Worm (Caenorhabditis elegans) whole organism, early embryonic: ENCODE results near the gene Y55F3BR.11.

Experiments used
- B0310.2 ChIP-seq: sonication (generic microtip); optimal IDR thresholded peaks from 2 replicates; lab custom pipeline; 2016; ENCODE audit warnings: mild to moderate bottlenecking, missing genetic modification characterization, missing compliant biosample characterization
- F13C5.2 ChIP-seq: sonication (generic microtip); optimal IDR thresholded peaks from 2 replicates; lab custom pipeline; 2017; ENCODE audit warnings: mild to moderate bottlenecking, missing genetic modification characterization, inconsistent platforms, missing compliant biosample characterization
- aly-1 ChIP-seq: sonication (generic microtip); optimal IDR thresholded peaks from 2 replicates; lab custom pipeline; 2016; ENCODE audit warnings: missing genetic modification characterization, missing compliant biosample characterization
- ama-1 ChIP-seq: fragments of 150-350 bp; optimal IDR thresholded peaks from 2 replicates; lab custom pipeline; 2014
- ceh-13 ChIP-seq: fragments of 200-800 bp; sonication (Bioruptor generic); optimal IDR thresholded peaks from 2 replicates; lab custom pipeline; 2018; ENCODE audit warnings: mild to moderate bottlenecking, missing genetic modification characterization, missing compliant biosample characterization
- ceh-36 ChIP-seq: sonication (generic microtip); optimal IDR thresholded peaks from 2 replicates; lab custom pipeline; 2016; ENCODE audit warnings: missing genetic modification characterization, inconsistent platforms, missing compliant biosample characterization
- ets-7 ChIP-seq: sonication (generic microtip); optimal IDR thresholded peaks from 2 replicates; lab custom pipeline; 2016; ENCODE audit warnings: missing genotype, missing genetic modification characterization, missing compliant biosample characterization
- flt-1 ChIP-seq: fragments of 200-800 bp; sonication (Bioruptor generic); IDR thresholded peaks from 2 replicates; pipeline ENCODE4 v1.3.6; 2022; ENCODE audit warnings: missing genetic modification characterization, missing compliant biosample characterization
- hmbx-1 ChIP-seq: sonication (generic microtip); optimal IDR thresholded peaks from 2 replicates; lab custom pipeline; 2016; ENCODE audit warnings: mild to moderate bottlenecking, missing genetic modification characterization, missing compliant biosample characterization
- hmg-4 ChIP-seq: fragments of 200-800 bp; sonication (Bioruptor generic); optimal IDR thresholded peaks from 2 replicates; lab custom pipeline; 2018; ENCODE audit warnings: mild to moderate bottlenecking, missing genetic modification characterization, missing compliant biosample characterization
- hnd-1 ChIP-seq: sonication (generic microtip); optimal IDR thresholded peaks from 2 replicates; lab custom pipeline; 2016; ENCODE audit warnings: missing genetic modification characterization, missing compliant biosample characterization
- pes-1 ChIP-seq: fragments of 200-800 bp; sonication (Bioruptor generic); IDR thresholded peaks from 2 replicates; pipeline ENCODE4 v1.3.6; 2022; ENCODE audit warnings: missing genetic modification reagents, missing genetic modification characterization, missing compliant biosample characterization
- scrt-1 ChIP-seq: fragments of 200-800 bp; sonication (Bioruptor generic); IDR thresholded peaks from 2 replicates; pipeline ENCODE4 v1.3.6; 2022; ENCODE audit warnings: missing genetic modification characterization, missing compliant biosample characterization
- sea-1 ChIP-seq: fragments of 200-800 bp; sonication (Bioruptor generic); conservative IDR thresholded peaks from 2 replicates; pipeline ENCODE4 v1.3.6; 2022; ENCODE audit warnings: missing genetic modification characterization, missing compliant biosample characterization
- tbx-11 ChIP-seq: fragments of 200-800 bp; sonication (Bioruptor generic); IDR thresholded peaks from 2 replicates; pipeline ENCODE4 v1.3.6; 2022; ENCODE audit warnings: missing genetic modification characterization, missing compliant biosample characterization
- tbx-37 ChIP-seq: fragments of 200-800 bp; sonication (Bioruptor generic); conservative IDR thresholded peaks from 2 replicates; pipeline ENCODE4 v1.3.6; 2022; ENCODE audit warnings: missing genetic modification reagents, missing genetic modification characterization, missing compliant biosample characterization
- tra-4 ChIP-seq: sonication (generic microtip); optimal IDR thresholded peaks from 2 replicates; lab custom pipeline; 2017; ENCODE audit warnings: missing genetic modification characterization, missing compliant biosample characterization

Gene Y55F3BR.11

DNA sequence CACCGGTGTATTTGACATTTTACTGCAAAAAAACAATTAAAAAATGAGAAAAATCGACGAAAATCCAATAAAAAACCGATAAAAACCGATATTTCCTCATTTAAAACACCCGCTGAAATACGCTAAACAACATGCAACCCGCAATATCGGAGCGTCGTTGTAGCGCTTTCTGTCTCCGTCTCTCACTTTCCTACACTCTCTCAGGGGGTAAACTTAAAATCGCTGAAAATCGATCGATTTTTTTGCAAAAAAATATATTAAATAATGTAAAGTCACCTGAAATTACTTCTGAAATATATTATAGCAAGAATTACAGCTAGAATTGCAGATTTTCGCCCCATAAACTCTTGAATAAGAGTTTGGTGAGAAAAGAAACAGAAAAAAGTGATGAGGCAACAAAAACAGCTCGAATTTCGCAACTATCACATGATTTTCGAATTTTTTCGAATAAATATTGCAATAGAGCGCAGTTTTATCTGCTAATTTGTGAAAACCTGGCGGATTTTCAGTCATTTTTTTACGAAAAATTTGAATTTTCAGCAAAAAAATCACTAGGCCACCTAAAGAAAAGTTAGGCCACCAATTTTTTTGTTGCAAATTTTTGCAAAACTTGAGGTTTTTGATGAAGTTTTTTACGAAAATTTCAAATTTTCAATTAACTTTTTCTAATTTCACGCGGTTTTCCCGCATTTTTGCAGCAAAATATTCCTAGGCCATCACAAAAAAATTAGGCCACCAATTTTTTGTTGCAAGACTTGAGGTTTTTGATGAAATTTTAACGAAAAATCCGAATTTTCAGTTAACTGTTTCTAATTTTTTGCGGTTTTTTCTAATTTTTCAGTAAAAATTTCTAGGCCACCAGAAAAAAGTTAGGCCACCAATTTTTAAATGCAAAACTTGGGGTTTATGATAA is at the start of gene Y55F3BR.11, which contains the start of gene lem-4:
Gene Y55F3BR.11 (plus strand): TSS at position 863 of the 913 bp plus-strand sequence.
Gene lem-4 (minus strand): TSS at position 424 of the 913 bp plus-strand sequence.
- no peak for TF ChIP-seq ama-1 (lab: Kevin White, UChicago)
- no peak for TF ChIP-seq tbx-11
- no peak for TF ChIP-seq hnd-1
- TF ChIP-seq B0310.2 (tag; lab: Kevin White, UChicago): no peak
- no peak for TF ChIP-seq hmbx-1 (tag; lab: Kevin White, UChicago)
- no peak for TF ChIP-seq sea-1 (GFP tag; lab: Robert Waterston, UW)
- no peak for TF ChIP-seq tra-4 (tag; lab: Kevin White, UChicago)
- TF ChIP-seq ceh-13 (GFP tag; lab: Kevin White, UChicago): no peak
- TF ChIP-seq tbx-37 (GFP tag; lab: Robert Waterston, UW): no peak
- no peak for TF ChIP-seq pes-1 (GFP tag; lab: Robert Waterston, UW)
- TF ChIP-seq ceh-36 (tag; lab: Kevin White, UChicago): no peak
- no peak for TF ChIP-seq aly-1 (tag; lab: Kevin White, UChicago)
- TF ChIP-seq hmg-4: no peak
- no peak for TF ChIP-seq F13C5.2 (tag; lab: Kevin White, UChicago)
- no peak for TF ChIP-seq flt-1 (GFP tag; lab: Robert Waterston, UW)

- TF ChIP-seq B0310.2 (tag; lab: Kevin White, UChicago) (no peak), hmg-4 (no peak), tra-4 (tag; lab: Kevin White, UChicago) (no peak), aly-1 (tag; lab: Kevin White, UChicago) (no peak), pes-1 (GFP tag; lab: Robert Waterston, UW) (0 out of 2 replicates have a peak, but pooled peaks have one; percentile 6), ama-1 (lab: Kevin White, UChicago) (no peak), ets-7 (tag; lab: Kevin White, UChicago) (no peak), F13C5.2 (tag; lab: Kevin White, UChicago) (no peak)
These were observed 49.3 kb upstream of the Y55F3BR.11 start for ce11 chrIV:805693-806092.

DNA sequence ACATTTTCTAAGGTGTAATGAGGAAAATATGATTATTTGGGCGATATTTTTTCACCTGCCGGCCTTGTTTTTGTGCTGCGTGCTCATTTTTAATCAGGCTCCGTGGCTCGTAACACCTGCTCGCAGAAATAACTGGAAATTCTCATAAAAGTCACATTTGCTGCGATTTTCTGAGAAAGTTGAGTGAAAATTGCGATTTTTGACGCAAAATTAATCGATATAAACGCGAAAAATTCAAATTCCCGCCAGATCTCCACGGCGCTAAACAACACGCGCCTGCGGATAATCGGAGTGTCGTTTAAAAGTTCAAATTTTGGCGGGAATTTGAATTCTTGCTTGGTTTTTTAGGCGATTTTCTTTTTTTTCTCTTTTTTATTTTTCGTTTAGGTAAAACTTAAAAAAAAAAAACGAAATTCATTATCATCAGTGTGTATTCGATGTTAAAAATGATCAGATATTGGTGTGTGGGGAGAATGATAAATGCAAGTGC is 47.9 kb upstream of the Y55F3BR.11 start, which contains the start of gene Y55F3BL.6:
Gene Y55F3BL.6 (minus strand): TSS at position 51 of the 490 bp plus-strand sequence.
- TF ChIP-seq pes-1 (GFP tag; lab: Robert Waterston, UW): no peak
- TF ChIP-seq aly-1 (tag; lab: Kevin White, UChicago): no peak
- no peak for TF ChIP-seq sea-1 (GFP tag; lab: Robert Waterston, UW)

- TF ChIP-seq sea-1 (GFP tag; lab: Robert Waterston, UW): 0 out of 2 replicates have a peak, but pooled peaks have one; percentile 24
- TF ChIP-seq tbx-11: peak; percentile 61; the same call in 1 of the 2 replicates
- TF ChIP-seq flt-1 (GFP tag; lab: Robert Waterston, UW): peak; percentile 63
- peak; percentile 78 for TF ChIP-seq pes-1 (GFP tag; lab: Robert Waterston, UW)
These were observed 41.7 kb upstream of the Y55F3BR.11 start for ce11 chrIV:813341-813740.

DNA sequence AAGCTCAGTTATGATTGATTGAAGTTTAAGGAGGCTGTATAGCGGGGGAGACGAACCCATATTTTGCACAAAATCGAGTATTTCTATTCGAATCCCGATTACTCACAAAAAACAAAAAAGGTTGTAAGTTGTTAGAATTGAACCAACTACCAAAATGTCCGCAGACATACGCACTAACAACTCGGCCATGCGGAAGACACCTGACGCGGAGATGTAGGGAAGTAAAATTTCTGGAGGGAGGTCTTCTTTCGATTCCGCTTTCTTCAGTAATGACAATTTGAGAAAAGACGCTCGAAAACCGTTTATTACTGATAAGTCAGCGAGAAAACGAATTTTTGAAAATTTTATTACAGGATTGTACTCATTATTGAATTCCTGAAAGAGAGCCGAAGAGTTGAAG is 37.1 kb upstream of the Y55F3BR.11 start:
- peak; percentile 52; the same call in 1 of the 2 replicates for TF ChIP-seq scrt-1 (GFP tag; lab: Robert Waterston, UW)
- TF ChIP-seq hnd-1: no peak

ce11 chrIV:824854-825253 is 30.2 kb upstream of the Y55F3BR.11 start, which contains the start of gene zipt-15:
zipt-15 (minus strand) TSS chrIV:824954.
- TF ChIP-seq ceh-13 (GFP tag; lab: Kevin White, UChicago): no peak
- no peak for TF ChIP-seq ama-1 (lab: Kevin White, UChicago)
- no peak for TF ChIP-seq B0310.2 (tag; lab: Kevin White, UChicago)
- TF ChIP-seq ets-7 (tag; lab: Kevin White, UChicago): no peak
- no peak for TF ChIP-seq tra-4 (tag; lab: Kevin White, UChicago)
- TF ChIP-seq aly-1 (tag; lab: Kevin White, UChicago): no peak
- TF ChIP-seq flt-1 (GFP tag; lab: Robert Waterston, UW): no peak
- TF ChIP-seq hnd-1: no peak
- no peak for TF ChIP-seq ceh-36 (tag; lab: Kevin White, UChicago)
- no peak for TF ChIP-seq tbx-11
- TF ChIP-seq hmg-4: no peak
- no peak for TF ChIP-seq tbx-37 (GFP tag; lab: Robert Waterston, UW)
- no peak for TF ChIP-seq scrt-1 (GFP tag; lab: Robert Waterston, UW)
- no peak for TF ChIP-seq sea-1 (GFP tag; lab: Robert Waterston, UW)

- TF ChIP-seq tbx-37 (GFP tag; lab: Robert Waterston, UW): no peak
- TF ChIP-seq tra-4 (tag; lab: Kevin White, UChicago): no peak
- TF ChIP-seq pes-1 (GFP tag; lab: Robert Waterston, UW): no peak
- TF ChIP-seq B0310.2 (tag; lab: Kevin White, UChicago): no peak
- no peak for TF ChIP-seq ets-7 (tag; lab: Kevin White, UChicago)
- no peak for TF ChIP-seq hmbx-1 (tag; lab: Kevin White, UChicago)
- no peak for TF ChIP-seq hmg-4
- no peak for TF ChIP-seq flt-1 (GFP tag; lab: Robert Waterston, UW)
- no peak for TF ChIP-seq scrt-1 (GFP tag; lab: Robert Waterston, UW)
These were observed 28.9 kb upstream of the Y55F3BR.11 start for ce11 chrIV:826145-826544.
